Worm (Caenorhabditis elegans) whole organism, early embryonic: Measurements from ENCODE around the gene hmp-1.

Source experiments
- B0310.2 ChIP-seq: sonication (generic microtip); optimal IDR thresholded peaks from 2 replicates; lab custom pipeline; 2016; ENCODE audit warnings: mild to moderate bottlenecking, missing genetic modification characterization, missing compliant biosample characterization
- F13C5.2 ChIP-seq: sonication (generic microtip); optimal IDR thresholded peaks from 2 replicates; lab custom pipeline; 2017; ENCODE audit warnings: mild to moderate bottlenecking, missing genetic modification characterization, inconsistent platforms, missing compliant biosample characterization
- aly-1 ChIP-seq: sonication (generic microtip); optimal IDR thresholded peaks from 2 replicates; lab custom pipeline; 2016; ENCODE audit warnings: missing genetic modification characterization, missing compliant biosample characterization
- ama-1 ChIP-seq: fragments of 150-350 bp; optimal IDR thresholded peaks from 2 replicates; lab custom pipeline; 2014
- ceh-13 ChIP-seq: fragments of 200-800 bp; sonication (Bioruptor generic); optimal IDR thresholded peaks from 2 replicates; lab custom pipeline; 2018; ENCODE audit warnings: mild to moderate bottlenecking, missing genetic modification characterization, missing compliant biosample characterization
- ceh-36 ChIP-seq: sonication (generic microtip); optimal IDR thresholded peaks from 2 replicates; lab custom pipeline; 2016; ENCODE audit warnings: missing genetic modification characterization, inconsistent platforms, missing compliant biosample characterization
- ets-7 ChIP-seq: sonication (generic microtip); optimal IDR thresholded peaks from 2 replicates; lab custom pipeline; 2016; ENCODE audit warnings: missing genotype, missing genetic modification characterization, missing compliant biosample characterization
- flt-1 ChIP-seq: fragments of 200-800 bp; sonication (Bioruptor generic); IDR thresholded peaks from 2 replicates; pipeline ENCODE4 v1.3.6; 2022; ENCODE audit warnings: missing genetic modification characterization, missing compliant biosample characterization
- hmbx-1 ChIP-seq: sonication (generic microtip); optimal IDR thresholded peaks from 2 replicates; lab custom pipeline; 2016; ENCODE audit warnings: mild to moderate bottlenecking, missing genetic modification characterization, missing compliant biosample characterization
- hmg-4 ChIP-seq: fragments of 200-800 bp; sonication (Bioruptor generic); optimal IDR thresholded peaks from 2 replicates; lab custom pipeline; 2018; ENCODE audit warnings: mild to moderate bottlenecking, missing genetic modification characterization, missing compliant biosample characterization
- hnd-1 ChIP-seq: sonication (generic microtip); optimal IDR thresholded peaks from 2 replicates; lab custom pipeline; 2016; ENCODE audit warnings: missing genetic modification characterization, missing compliant biosample characterization
- pes-1 ChIP-seq: fragments of 200-800 bp; sonication (Bioruptor generic); IDR thresholded peaks from 2 replicates; pipeline ENCODE4 v1.3.6; 2022; ENCODE audit warnings: missing genetic modification reagents, missing genetic modification characterization, missing compliant biosample characterization
- scrt-1 ChIP-seq: fragments of 200-800 bp; sonication (Bioruptor generic); IDR thresholded peaks from 2 replicates; pipeline ENCODE4 v1.3.6; 2022; ENCODE audit warnings: missing genetic modification characterization, missing compliant biosample characterization
- sea-1 ChIP-seq: fragments of 200-800 bp; sonication (Bioruptor generic); conservative IDR thresholded peaks from 2 replicates; pipeline ENCODE4 v1.3.6; 2022; ENCODE audit warnings: missing genetic modification characterization, missing compliant biosample characterization
- tbx-11 ChIP-seq: fragments of 200-800 bp; sonication (Bioruptor generic); IDR thresholded peaks from 2 replicates; pipeline ENCODE4 v1.3.6; 2022; ENCODE audit warnings: missing genetic modification characterization, missing compliant biosample characterization
- tbx-37 ChIP-seq: fragments of 200-800 bp; sonication (Bioruptor generic); conservative IDR thresholded peaks from 2 replicates; pipeline ENCODE4 v1.3.6; 2022; ENCODE audit warnings: missing genetic modification reagents, missing genetic modification characterization, missing compliant biosample characterization
- tra-4 ChIP-seq: sonication (generic microtip); optimal IDR thresholded peaks from 2 replicates; lab custom pipeline; 2017; ENCODE audit warnings: missing genetic modification characterization, missing compliant biosample characterization

Gene hmp-1

DNA sequence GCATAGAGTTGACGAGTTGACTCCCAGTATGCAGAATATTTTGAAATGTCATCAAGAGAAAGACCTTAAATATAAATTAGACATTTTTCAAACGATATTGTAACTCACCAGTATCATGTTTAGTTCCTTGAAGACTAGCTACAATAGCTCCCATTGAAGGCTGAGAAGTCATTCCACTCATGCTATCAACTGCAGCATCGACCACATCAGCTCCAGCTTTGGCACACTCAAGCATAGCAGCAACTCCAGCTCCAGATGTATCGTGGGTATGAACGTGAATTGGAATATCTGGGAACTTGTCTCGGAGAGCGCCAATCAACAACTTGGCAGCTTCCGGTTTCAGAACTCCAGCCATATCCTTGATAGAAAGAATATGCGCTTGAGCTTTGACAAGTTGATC is 26.2 kb upstream of the hmp-1 start:
- TF ChIP-seq ceh-13: no peak
- TF ChIP-seq tbx-11 (GFP tag; lab: Robert Waterston, UW): no peak
- no peak for TF ChIP-seq aly-1 (tag; lab: Kevin White, UChicago)
- TF ChIP-seq hmg-4 (GFP tag; lab: Kevin White, UChicago): no peak
- TF ChIP-seq B0310.2 (tag; lab: Kevin White, UChicago): no peak
- no peak for TF ChIP-seq tbx-37 (GFP tag; lab: Robert Waterston, UW)
- no peak for TF ChIP-seq ceh-36 (tag; lab: Kevin White, UChicago)
- no peak for TF ChIP-seq F13C5.2
- TF ChIP-seq scrt-1 (GFP tag; lab: Robert Waterston, UW): no peak

DNA sequence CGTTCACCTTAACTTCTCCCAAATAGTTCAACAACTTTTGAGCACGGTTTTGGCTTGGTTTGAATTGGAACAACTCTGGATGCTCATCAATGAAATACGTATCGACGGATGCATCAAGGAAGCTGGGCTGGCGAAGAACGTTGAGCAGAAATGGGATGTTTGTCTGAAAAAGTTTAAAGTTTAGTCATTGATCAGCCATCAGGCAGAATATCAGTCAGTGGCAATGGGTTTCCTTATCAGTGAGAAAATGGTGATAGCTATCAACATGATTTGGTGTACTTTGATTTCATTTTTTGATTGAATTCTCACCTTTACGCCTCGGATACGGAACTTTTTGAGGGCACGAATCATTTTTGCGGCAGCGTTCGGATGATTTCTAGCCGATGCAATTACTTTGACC is 25.1 kb upstream of the hmp-1 start:
- no peak for TF ChIP-seq scrt-1 (GFP tag; lab: Robert Waterston, UW)
- no peak for TF ChIP-seq ceh-36 (tag; lab: Kevin White, UChicago)
- TF ChIP-seq flt-1 (GFP tag; lab: Robert Waterston, UW): no peak
- no peak for TF ChIP-seq B0310.2 (tag; lab: Kevin White, UChicago)
- no peak for TF ChIP-seq hnd-1 (tag; lab: Kevin White, UChicago)
- no peak for TF ChIP-seq sea-1 (GFP tag; lab: Robert Waterston, UW)
- no peak for TF ChIP-seq ets-7 (tag; lab: Kevin White, UChicago)
- no peak for TF ChIP-seq F13C5.2
- TF ChIP-seq ceh-13: no peak
- no peak for TF ChIP-seq pes-1
- no peak for TF ChIP-seq tbx-11 (GFP tag; lab: Robert Waterston, UW)
- no peak for TF ChIP-seq hmg-4 (GFP tag; lab: Kevin White, UChicago)
- TF ChIP-seq ama-1 (lab: Kevin White, UChicago): no peak
- no peak for TF ChIP-seq aly-1 (tag; lab: Kevin White, UChicago)
- TF ChIP-seq tra-4 (tag; lab: Kevin White, UChicago): no peak
- no peak for TF ChIP-seq hmbx-1 (tag; lab: Kevin White, UChicago)
- TF ChIP-seq tbx-37 (GFP tag; lab: Robert Waterston, UW): no peak

DNA sequence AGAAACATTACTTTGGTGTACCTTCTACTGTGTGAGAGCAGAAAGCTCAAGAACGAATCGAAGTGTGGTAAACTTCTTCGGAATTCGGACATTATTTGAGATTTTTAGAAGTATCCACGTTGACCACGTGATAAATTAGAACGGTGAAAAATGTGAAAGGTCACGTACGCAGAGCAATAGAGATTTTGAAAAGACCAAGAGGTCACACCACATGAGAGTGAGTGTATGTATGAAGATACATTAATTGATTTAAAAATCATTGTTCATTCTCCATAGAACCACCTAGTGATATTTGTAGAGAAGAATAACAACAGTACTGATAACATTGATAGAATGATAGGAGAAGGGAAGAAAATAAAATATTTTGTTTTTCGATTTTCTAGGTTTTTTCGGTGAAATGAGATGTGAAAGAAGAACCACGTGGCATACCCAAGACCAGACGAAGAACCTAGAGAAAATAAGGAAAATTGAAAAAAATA is 23.2 kb upstream of the hmp-1 start, which contains the start of gene pyc-1:
pyc-1 (minus strand) TSS at position 69 of the 479 bp plus-strand sequence.
- no peak for TF ChIP-seq ceh-13
- TF ChIP-seq ama-1 (lab: Kevin White, UChicago): no peak
- TF ChIP-seq ets-7 (tag; lab: Kevin White, UChicago): no peak
- TF ChIP-seq ceh-36 (tag; lab: Kevin White, UChicago): no peak
- TF ChIP-seq pes-1: no peak
- TF ChIP-seq tbx-11 (GFP tag; lab: Robert Waterston, UW): no peak
- no peak for TF ChIP-seq sea-1 (GFP tag; lab: Robert Waterston, UW)
- TF ChIP-seq scrt-1 (GFP tag; lab: Robert Waterston, UW): no peak
- TF ChIP-seq tra-4 (tag; lab: Kevin White, UChicago): no peak
- no peak for TF ChIP-seq B0310.2 (tag; lab: Kevin White, UChicago)
- no peak for TF ChIP-seq hmg-4 (GFP tag; lab: Kevin White, UChicago)
- no peak for TF ChIP-seq flt-1 (GFP tag; lab: Robert Waterston, UW)
- no peak for TF ChIP-seq F13C5.2
- TF ChIP-seq tbx-37 (GFP tag; lab: Robert Waterston, UW): no peak
- TF ChIP-seq aly-1 (tag; lab: Kevin White, UChicago): no peak
- TF ChIP-seq hmbx-1 (tag; lab: Kevin White, UChicago): no peak
- no peak for TF ChIP-seq hnd-1 (tag; lab: Kevin White, UChicago)

DNA sequence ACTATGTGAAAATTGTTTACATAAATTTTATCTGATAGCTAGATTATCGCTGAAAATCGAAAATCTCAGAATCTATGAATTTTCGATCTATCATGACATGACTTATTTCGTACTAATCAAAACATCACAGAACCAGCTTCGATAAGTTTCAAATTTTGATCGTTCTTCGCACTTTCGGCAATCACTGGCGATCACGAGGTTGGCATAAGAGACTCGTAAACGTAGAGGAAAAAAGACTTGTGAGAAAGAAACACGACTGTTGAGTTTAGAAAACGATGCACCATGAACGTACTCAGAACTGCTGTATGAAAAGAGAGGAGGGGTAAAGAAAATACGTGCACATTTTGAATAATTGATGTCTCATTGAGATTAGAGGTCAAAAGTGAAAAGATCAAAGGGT is 21.7 kb upstream of the hmp-1 start:
- TF ChIP-seq ama-1 (lab: Kevin White, UChicago) (no peak), flt-1 (GFP tag; lab: Robert Waterston, UW) (no peak), B0310.2 (tag; lab: Kevin White, UChicago) (no peak), tbx-37 (GFP tag; lab: Robert Waterston, UW) (no peak), F13C5.2 (no peak), hnd-1 (tag; lab: Kevin White, UChicago) (no peak), hmbx-1 (tag; lab: Kevin White, UChicago) (no peak), tra-4 (tag; lab: Kevin White, UChicago) (no peak), hmg-4 (GFP tag; lab: Kevin White, UChicago) (no peak), tbx-11 (GFP tag; lab: Robert Waterston, UW) (no peak), pes-1 (no peak), sea-1 (GFP tag; lab: Robert Waterston, UW) (no peak), ets-7 (tag; lab: Kevin White, UChicago) (no peak), ceh-13 (no peak), scrt-1 (GFP tag; lab: Robert Waterston, UW) (no peak), aly-1 (tag; lab: Kevin White, UChicago) (no peak), ceh-36 (tag; lab: Kevin White, UChicago) (no peak)

DNA sequence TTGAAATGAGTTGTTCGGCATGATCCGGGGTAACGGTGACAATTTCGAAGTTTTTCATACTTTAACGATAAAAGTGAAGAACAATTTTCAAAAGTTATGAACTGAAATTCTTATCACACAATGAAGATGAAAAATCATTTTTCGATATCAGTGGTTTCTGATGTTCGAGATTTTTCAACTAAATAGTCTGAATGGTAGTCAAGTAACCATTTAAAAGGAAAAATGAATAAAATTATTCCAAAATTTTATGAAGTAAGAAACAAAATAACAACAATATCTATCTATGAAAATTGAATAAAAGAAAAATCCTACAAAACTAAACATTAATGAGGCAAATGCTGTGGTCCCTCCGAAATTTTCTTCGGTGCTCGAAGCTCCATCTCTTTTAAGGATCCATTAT is 20.0 kb upstream of the hmp-1 start, which contains the start of gene D2023.4:
D2023.4 (minus strand) TSS at position 101 of the 400 bp plus-strand sequence.
- TF ChIP-seq B0310.2 (tag; lab: Kevin White, UChicago) (no peak), tbx-11 (GFP tag; lab: Robert Waterston, UW) (no peak), hnd-1 (tag; lab: Kevin White, UChicago) (no peak), hmg-4 (GFP tag; lab: Kevin White, UChicago) (no peak), F13C5.2 (no peak), hmbx-1 (tag; lab: Kevin White, UChicago) (no peak), pes-1 (no peak), sea-1 (GFP tag; lab: Robert Waterston, UW) (no peak), scrt-1 (GFP tag; lab: Robert Waterston, UW) (no peak), ceh-36 (tag; lab: Kevin White, UChicago) (no peak)

DNA sequence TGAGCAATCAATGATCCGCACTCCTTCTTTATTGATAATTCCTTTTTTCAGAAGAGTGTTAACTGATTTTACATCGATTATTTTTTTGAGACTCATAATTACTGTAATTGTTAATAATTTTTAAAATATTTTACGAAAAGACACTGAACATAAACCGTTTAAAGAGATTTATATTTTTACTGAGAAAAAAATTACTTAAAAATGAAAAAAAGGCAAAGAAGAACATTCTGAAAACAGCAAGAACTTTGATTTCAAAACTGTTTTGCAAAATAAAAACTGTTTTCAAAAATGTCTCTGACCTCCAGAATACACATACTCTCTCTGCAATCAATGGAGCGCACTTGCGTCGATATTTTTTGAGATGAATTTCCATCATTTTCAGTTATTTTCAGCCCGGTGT is 18.7 kb upstream of the hmp-1 start, which contains the start of the genes mpst-1 and D2023.6:
mpst-1 (minus strand) TSS at position 101 of the 400 bp plus-strand sequence.
D2023.6 (plus strand) TSS at position 388 of the 400 bp plus-strand sequence.
- TF ChIP-seq hmg-4 (GFP tag; lab: Kevin White, UChicago): no peak
- TF ChIP-seq pes-1: no peak
- TF ChIP-seq hmbx-1 (tag; lab: Kevin White, UChicago): no peak

DNA sequence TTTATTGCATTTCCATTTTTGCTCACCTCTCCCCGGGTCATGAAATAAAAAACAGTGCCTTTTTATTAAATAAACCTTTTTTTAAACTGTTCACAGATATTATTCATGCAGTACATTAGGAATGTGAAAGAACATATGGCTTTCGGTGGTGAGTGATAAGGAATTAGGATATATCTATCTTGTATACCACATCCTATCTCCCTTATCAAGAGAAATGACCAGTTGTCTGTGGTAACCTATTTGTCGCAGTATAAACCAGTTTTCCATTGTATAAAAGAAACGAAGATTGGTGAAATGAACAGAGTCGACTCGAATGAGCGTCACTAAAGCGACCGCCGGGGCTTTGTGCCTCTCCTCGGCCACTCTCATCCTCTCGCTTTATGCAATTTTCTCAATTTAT is 16.4 kb upstream of the hmp-1 start, which contains the start of gene col-158:
col-158 (plus strand) TSS at position 301 of the 400 bp plus-strand sequence.
- TF ChIP-seq ceh-13 (no peak), scrt-1 (GFP tag; lab: Robert Waterston, UW) (no peak), ets-7 (tag; lab: Kevin White, UChicago) (no peak)
